Worm (Caenorhabditis elegans) whole organism, L1 larva: ENCODE data around the gene C50C3.12.
A peak's percentile ranks its signal among the peaks of the same experiment; 100 is the strongest.

Source experiments
- C04F5.9 ChIP-seq: sonication (generic microtip); optimal IDR thresholded peaks from 2 replicates; lab custom pipeline; 2016; ENCODE audit warnings: missing genetic modification characterization, missing compliant biosample characterization
- C16A3.4 ChIP-seq: fragments of 150-350 bp; optimal IDR thresholded peaks from 2 replicates; lab custom pipeline; 2014; ENCODE audit warnings: missing biosample characterization, missing genetic modification characterization
- C34B4.2 ChIP-seq: sonication (generic microtip); optimal IDR thresholded peaks from 2 replicates; lab custom pipeline; 2017; ENCODE audit warnings: mild to moderate bottlenecking, missing genetic modification characterization, missing compliant biosample characterization
- ama-1 ChIP-seq: fragments of 150-350 bp; optimal IDR thresholded peaks from 2 replicates; lab custom pipeline; 2014
- blmp-1 ChIP-seq: fragments of 150-350 bp; optimal IDR thresholded peaks from 2 replicates; lab custom pipeline; 2014; ENCODE audit warnings: missing biosample characterization, missing genetic modification characterization
- ceh-8 ChIP-seq: fragments of 200-800 bp; sonication (Bioruptor generic); optimal IDR thresholded peaks from 2 replicates; lab custom pipeline; 2018; ENCODE audit warnings: mild to moderate bottlenecking, missing genetic modification characterization, moderate library complexity, missing compliant biosample characterization
- ceh-82 ChIP-seq, 3 experiments: fragments of 150-350 bp in 1 of 3; sonication (generic microtip) in 2 of 3; optimal IDR thresholded peaks; 2 replicates each; lab custom pipeline; 2014 to 2017; ENCODE audit warnings: missing biosample characterization in 3 of 3, missing genetic modification characterization in 3 of 3
- ces-1 ChIP-seq: fragments of 150-350 bp; optimal IDR thresholded peaks from 2 replicates; lab custom pipeline; 2014; ENCODE audit warnings: missing biosample characterization, missing genetic modification reagents, missing genetic modification characterization
- dpl-1 ChIP-seq, 3 experiments: fragments of 150-350 bp in 2 of 3; sonication (generic microtip) in 1 of 3; optimal IDR thresholded peaks; 2 replicates each; lab custom pipeline; 2014 to 2017; ENCODE audit warnings: missing biosample characterization in 3 of 3, missing genetic modification characterization in 3 of 3, missing genetic modification reagents in 3 of 3
- dsc-1 ChIP-seq: sonication (generic microtip); optimal IDR thresholded peaks from 2 replicates; lab custom pipeline; 2016; ENCODE audit warnings: mild to moderate bottlenecking, missing genetic modification characterization, missing compliant biosample characterization
- efl-1 ChIP-seq, 4 experiments: fragments of 150-350 bp; optimal IDR thresholded peaks in 3 of 4; peaks in 1 of 4; 1 replicate in 1 of 4; 2 replicates in 3 of 4; lab custom pipeline; 2014; ENCODE audit warnings: missing biosample characterization in 2 of 4, missing genetic modification characterization in 2 of 4, missing genetic modification reagents in 2 of 4
- egl-13 ChIP-seq: sonication (generic microtip); optimal IDR thresholded peaks from 2 replicates; lab custom pipeline; 2016; ENCODE audit warnings: missing genotype, missing genetic modification reagents, missing genetic modification characterization, missing compliant biosample characterization
- elt-3 ChIP-seq, 6 experiments: fragments of 150-350 bp in 1 of 6; sonication (generic microtip); optimal IDR thresholded peaks; 2 replicates each; lab custom pipeline; 2017 to 2018; ENCODE audit warnings: missing biosample characterization in 6 of 6, missing genetic modification characterization in 6 of 6, inconsistent platforms in 1 of 6
- fkh-10 ChIP-seq: sonication (generic microtip); optimal IDR thresholded peaks from 2 replicates; lab custom pipeline; 2017; ENCODE audit warnings: missing biosample characterization, missing genetic modification reagents, missing genetic modification characterization
- fos-1 ChIP-seq: fragments of 150-350 bp; optimal IDR thresholded peaks from 2 replicates; lab custom pipeline; 2014; ENCODE audit warnings: missing biosample characterization, missing genetic modification characterization
- hlh-17 ChIP-seq: fragments of 200-800 bp; sonication (Bioruptor generic); optimal IDR thresholded peaks from 2 replicates; lab custom pipeline; 2018; ENCODE audit warnings: missing genetic modification characterization, mild to moderate bottlenecking, missing compliant biosample characterization, moderate library complexity, borderline replicate concordance
- hlh-4 ChIP-seq: sonication (generic microtip); optimal IDR thresholded peaks from 2 replicates; lab custom pipeline; 2016; ENCODE audit warnings: mild to moderate bottlenecking, missing genetic modification characterization, missing compliant biosample characterization
- irx-1 ChIP-seq: sonication (generic microtip); optimal IDR thresholded peaks from 2 replicates; lab custom pipeline; 2016; ENCODE audit warnings: missing genetic modification characterization, missing compliant biosample characterization
- isw-1 ChIP-seq: fragments of 200-800 bp; sonication (Bioruptor generic); IDR thresholded peaks from 2 replicates; pipeline ENCODE4 v1.3.6; 2022; ENCODE audit warnings: missing genetic modification characterization, missing compliant biosample characterization
- jun-1 ChIP-seq: fragments of 150-350 bp; optimal IDR thresholded peaks from 2 replicates; lab custom pipeline; 2014; ENCODE audit warnings: missing biosample characterization, missing genetic modification reagents, missing genetic modification characterization
- lin-13 ChIP-seq: fragments of 150-350 bp; optimal IDR thresholded peaks from 2 replicates; lab custom pipeline; 2014; ENCODE audit warnings: missing biosample characterization, missing genetic modification reagents, missing genetic modification characterization
- lin-14 ChIP-seq: fragments of 200-800 bp; sonication (Bioruptor generic); optimal IDR thresholded peaks from 2 replicates; lab custom pipeline; 2018; ENCODE audit warnings: mild to moderate bottlenecking, missing genetic modification characterization, moderate library complexity, missing compliant biosample characterization
- lin-35 ChIP-seq, 2 experiments: fragments of 150-350 bp; optimal IDR thresholded peaks; 2 replicates each; lab custom pipeline; 2014; ENCODE audit warnings: missing biosample characterization in 2 of 2, missing genetic modification characterization in 2 of 2, missing genetic modification reagents in 2 of 2
- lir-3 ChIP-seq: sonication (generic microtip); optimal IDR thresholded peaks from 2 replicates; lab custom pipeline; 2016; ENCODE audit warnings: mild to moderate bottlenecking, missing genetic modification characterization, moderate library complexity, missing compliant biosample characterization; ENCODE audit not compliant: poor library complexity
- mdl-1 ChIP-seq, 2 experiments: fragments of 150-350 bp; optimal IDR thresholded peaks; 2 replicates each; lab custom pipeline; 2014 to 2017; ENCODE audit warnings: missing biosample characterization in 2 of 2, missing genetic modification characterization in 2 of 2, inconsistent platforms in 1 of 2
- mep-1 ChIP-seq: fragments of 150-350 bp; optimal IDR thresholded peaks from 2 replicates; lab custom pipeline; 2014; ENCODE audit warnings: missing biosample characterization, missing genetic modification characterization
- nhr-237 ChIP-seq: fragments of 150-350 bp; optimal IDR thresholded peaks from 2 replicates; lab custom pipeline; 2014; ENCODE audit warnings: missing biosample characterization, missing genetic modification characterization
- nhr-28 ChIP-seq: fragments of 150-350 bp; optimal IDR thresholded peaks from 2 replicates; lab custom pipeline; 2014; ENCODE audit warnings: missing biosample characterization, missing genetic modification characterization
- nhr-71 ChIP-seq: sonication (generic microtip); optimal IDR thresholded peaks from 2 replicates; lab custom pipeline; 2016; ENCODE audit warnings: mild to moderate bottlenecking, missing genetic modification characterization, moderate library complexity, missing compliant biosample characterization
- nhr-77 ChIP-seq: fragments of 150-350 bp; optimal IDR thresholded peaks from 2 replicates; lab custom pipeline; 2014; ENCODE audit warnings: missing biosample characterization, missing genetic modification characterization
- nhr-85 ChIP-seq: sonication (generic microtip); peaks from one replicate; lab custom pipeline; 2016; ENCODE audit warnings: missing genetic modification characterization, inconsistent platforms, missing compliant biosample characterization
- pag-3 ChIP-seq: sonication (generic microtip); optimal IDR thresholded peaks from 2 replicates; lab custom pipeline; 2017; ENCODE audit warnings: missing genetic modification characterization, mild to moderate bottlenecking, missing compliant biosample characterization, antibody characterized with exemption, borderline replicate concordance; ENCODE audit not compliant: insufficient read depth
- pax-3 ChIP-seq: fragments of 200-800 bp; sonication (Bioruptor generic); optimal IDR thresholded peaks from 2 replicates; lab custom pipeline; 2018; ENCODE audit warnings: mild to moderate bottlenecking, missing genetic modification characterization, moderate library complexity, missing compliant biosample characterization
- rnt-1 ChIP-seq: sonication (generic microtip); optimal IDR thresholded peaks from 2 replicates; lab custom pipeline; 2016; ENCODE audit warnings: mild to moderate bottlenecking, missing genetic modification characterization, moderate library complexity, missing compliant biosample characterization
- skn-1 ChIP-seq: fragments of 150-350 bp; optimal IDR thresholded peaks from 2 replicates; lab custom pipeline; 2014; ENCODE audit warnings: missing biosample characterization, missing genetic modification characterization
- sup-37 ChIP-seq: fragments of 200-800 bp; sonication (Bioruptor generic); optimal IDR thresholded peaks from 2 replicates; lab custom pipeline; 2018; ENCODE audit warnings: mild to moderate bottlenecking, missing genetic modification characterization, missing compliant biosample characterization
- tbx-2 ChIP-seq: sonication (generic microtip); optimal IDR thresholded peaks from 2 replicates; lab custom pipeline; 2016; ENCODE audit warnings: missing genetic modification characterization, missing compliant biosample characterization
- vab-15 ChIP-seq: sonication (generic microtip); optimal IDR thresholded peaks from 2 replicates; lab custom pipeline; 2017; ENCODE audit warnings: missing genotype, mild to moderate bottlenecking, missing genetic modification characterization, missing compliant biosample characterization
- zag-1 ChIP-seq: fragments of 150-350 bp; optimal IDR thresholded peaks from 2 replicates; lab custom pipeline; 2014; ENCODE audit warnings: missing biosample characterization, missing genetic modification characterization
- zip-4 ChIP-seq: fragments of 200-800 bp; sonication (Bioruptor generic); optimal IDR thresholded peaks from 2 replicates; lab custom pipeline; 2018; ENCODE audit warnings: mild to moderate bottlenecking, missing genetic modification characterization, moderate library complexity, missing compliant biosample characterization
- ztf-11 ChIP-seq, 2 experiments: sonication (generic microtip); optimal IDR thresholded peaks; 2 replicates each; lab custom pipeline; 2016 to 2017; ENCODE audit warnings: missing genetic modification characterization in 2 of 2, missing biosample characterization in 1 of 2, missing compliant biosample characterization in 1 of 2

Gene C50C3.12

ce11 chrIII:8130177-8130902 is 46.0 kb upstream of the C50C3.12 start, which contains the start of the genes rpl-21 and C14B9.10 (continued):
- TF ChIP-seq hlh-4 (tag; lab: Kevin White, UChicago), result no peak
- peak; percentile 75 to 80 (median 78) for TF ChIP-seq dpl-1 (GFP tag; optimal IDR thresholded peaks at IDR 0.05; lab: Kevin White, UChicago)
- peak in 1 of 2 experiments; percentile 77 for TF ChIP-seq mdl-1 (tag; optimal IDR thresholded peaks at IDR 0.05; lab: Kevin White, UChicago)
- peak in 1 of 2 experiments; percentile 13 for TF ChIP-seq ztf-11 (tag; optimal IDR thresholded peaks at IDR 0.05; lab: Kevin White, UChicago)
- TF ChIP-seq nhr-77 (tag; lab: Kevin White, UChicago), result peak; percentile 73
- TF ChIP-seq ceh-82 (tag; optimal IDR thresholded peaks at IDR 0.05; lab: Kevin White, UChicago), result peak; percentile 73 to 88 (median 77)
- TF ChIP-seq jun-1 (tag; lab: Kevin White, UChicago), result peak; percentile 74
- peak; percentile 84 to 89 for TF ChIP-seq lin-35 (GFP tag; optimal IDR thresholded peaks at IDR 0.05; lab: Kevin White, UChicago)
- peak; percentile 87 to 91 for TF ChIP-seq efl-1 (optimal IDR thresholded peaks at IDR 0.05; lab: Kevin White, UChicago)
- TF ChIP-seq efl-1 (GFP tag; optimal IDR thresholded peaks at IDR 0.05 in 1 of 2; lab: Kevin White, UChicago), result peak; percentile 77 to 97
- TF ChIP-seq nhr-85 (tag; lab: Kevin White, UChicago), result peak; percentile 95
- TF ChIP-seq mep-1 (tag; lab: Kevin White, UChicago), result peak; percentile 86
- peak; percentile 76 for TF ChIP-seq fos-1 (tag; lab: Kevin White, UChicago)
- TF ChIP-seq nhr-71 (tag; lab: Kevin White, UChicago), result peak; percentile 92
- no peak for TF ChIP-seq C34B4.2 (tag; lab: Kevin White, UChicago)
- TF ChIP-seq vab-15, result no peak
- peak in 2 of 6 experiments; percentile 41 to 73 for TF ChIP-seq elt-3 (tag; optimal IDR thresholded peaks at IDR 0.05; lab: Kevin White, UChicago)
- TF ChIP-seq isw-1 (GFP tag; lab: Robert Waterston, UW), result peak; percentile 86
- peak; percentile 37 for TF ChIP-seq pax-3 (tag; lab: Kevin White, UChicago)
- peak; percentile 50 for TF ChIP-seq C04F5.9 (tag; lab: Kevin White, UChicago)
- no peak for TF ChIP-seq ceh-8 (GFP tag; lab: Kevin White, UChicago)
- peak; percentile 27 for TF ChIP-seq egl-13
- no peak for TF ChIP-seq fkh-10 (GFP tag; lab: Kevin White, UChicago)
- TF ChIP-seq lin-13, result peak; percentile 73
- TF ChIP-seq lir-3, result peak; percentile 48
- TF ChIP-seq C16A3.4 (tag; lab: Kevin White, UChicago), result peak; percentile 90
- peak; percentile 85 for TF ChIP-seq skn-1 (tag; lab: Kevin White, UChicago)
- TF ChIP-seq sup-37 (GFP tag; lab: Kevin White, UChicago), result no peak
- no peak for TF ChIP-seq ama-1
- TF ChIP-seq zag-1, result no peak
- TF ChIP-seq blmp-1 (tag; lab: Kevin White, UChicago), result peak; percentile 72
- peak; percentile 86 for TF ChIP-seq rnt-1 (tag; lab: Kevin White, UChicago)
- no peak for TF ChIP-seq zip-4
- peak; percentile 83 for TF ChIP-seq tbx-2 (tag; lab: Kevin White, UChicago)
- TF ChIP-seq dsc-1 (tag; lab: Kevin White, UChicago), result peak; percentile 73
- TF ChIP-seq pag-3 (tag; lab: Kevin White, UChicago), result no peak
- TF ChIP-seq nhr-237 (tag; lab: Kevin White, UChicago), result peak; percentile 57
- TF ChIP-seq lin-14 (GFP tag; lab: Kevin White, UChicago), result peak; percentile 77
- TF ChIP-seq hlh-17, result no peak
- TF ChIP-seq nhr-28 (tag; lab: Kevin White, UChicago), result no peak
- TF ChIP-seq irx-1 (tag; lab: Kevin White, UChicago), result peak; percentile 56
- no peak for TF ChIP-seq ces-1
